Worm (Caenorhabditis elegans): ENCODE measurements around the gene Y38H6C.16.
"Not testable (repeated sequence)": the region's sequence is repeated elsewhere in the genome, so short reads cannot be mapped to it uniquely, and the experiment has no call there.

The Y38H6C.16 gene

ce11 chrV:20513661-20514060 is 25.5 kb downstream of the Y38H6C.16 start, which contains the start of gene Y38H6C.8:
Gene Y38H6C.8 (plus strand): TSS chrV:20513961.
- not testable (repeated sequence) for TF ChIP-seq ztf-18 (tag; optimal IDR thresholded peaks at IDR 0.05); F57A8.1 (GFP tag; optimal IDR thresholded peaks at IDR 0.05); nhr-80 (tag; optimal IDR thresholded peaks at IDR 0.05)

- TF ChIP-seq zfh-2 (GFP tag; conservative IDR thresholded peaks at IDR 0.05) (peak; percentile 56; the same call in 1 of the 2 replicates), nhr-120 (GFP tag; IDR thresholded peaks at IDR 0.05) (0 out of 2 replicates have a peak, but pooled peaks have one; percentile 46), nhr-179 (tag; optimal IDR thresholded peaks at IDR 0.05) (no peak)
These were observed 29.7 kb downstream of the Y38H6C.16 start for ce11 chrV:20509427-20509826.

- TF ChIP-seq nhr-120 (GFP tag; IDR thresholded peaks at IDR 0.05), result no peak
- TF ChIP-seq chd-7 (tag; optimal IDR thresholded peaks at IDR 0.05), result no peak
- no peak for TF ChIP-seq unc-62 (GFP tag; optimal IDR thresholded peaks at IDR 0.05)
- TF ChIP-seq madf-6 (GFP tag; IDR thresholded peaks at IDR 0.05), result no peak
- no peak for TF ChIP-seq D2030.7 (GFP tag; IDR thresholded peaks at IDR 0.05)
- peak; percentile 21; the same call in 1 of the 2 replicates for TF ChIP-seq egrh-3 (GFP tag; IDR thresholded peaks at IDR 0.05)
- no peak for TF ChIP-seq nhr-80 (tag; optimal IDR thresholded peaks at IDR 0.05)
- TF ChIP-seq lin-35 (GFP tag; optimal IDR thresholded peaks at IDR 0.05), result no peak
- no peak for TF ChIP-seq ztf-22 (GFP tag; optimal IDR thresholded peaks at IDR 0.05)
- TF ChIP-seq F55B11.4 (tag; optimal IDR thresholded peaks at IDR 0.05; ENCODE audit: borderline replicate concordance, insufficient read depth), result no peak
- no peak for TF ChIP-seq ztf-25 (GFP tag; IDR thresholded peaks at IDR 0.05)
- peak; percentile 67; the same call in 1 of the 2 replicates for TF ChIP-seq zfh-2 (GFP tag; conservative IDR thresholded peaks at IDR 0.05)
- no peak for TF ChIP-seq sea-2 (GFP tag; IDR thresholded peaks at IDR 0.05)
- no peak for TF ChIP-seq Y53F4B.3 (GFP tag; IDR thresholded peaks at IDR 0.05)
- no peak for TF ChIP-seq F22D6.2 (tag; optimal IDR thresholded peaks at IDR 0.05)
- TF ChIP-seq aptf-3 (GFP tag; IDR thresholded peaks at IDR 0.05), result no peak
- TF ChIP-seq ceh-79 (tag; optimal IDR thresholded peaks at IDR 0.05), result no peak
These were observed 32.6 kb downstream of the Y38H6C.16 start for ce11 chrV:20506542-20506941.

- TF ChIP-seq nhr-90 (tag; optimal IDR thresholded peaks at IDR 0.05) (no peak), F23B12.7 (tag; optimal IDR thresholded peaks at IDR 0.05; ENCODE audit: insufficient read depth) (no peak), Y95B8A.8 (GFP tag; IDR thresholded peaks at IDR 0.05) (no peak), nhr-80 (tag; optimal IDR thresholded peaks at IDR 0.05) (no peak), zim-3 (tag; optimal IDR thresholded peaks at IDR 0.05) (no peak), K12H6.12 (tag; optimal IDR thresholded peaks at IDR 0.05) (no peak)
These were observed 34.1 kb downstream of the Y38H6C.16 start, which contains the start of gene Y38H6C.4 for ce11 chrV:20504997-20505396. Gene Y38H6C.4 (minus strand): TSS chrV:20505097.

ce11 chrV:20500405-20500804 is 38.7 kb downstream of the Y38H6C.16 start, which contains the start of gene dct-14:
Gene dct-14 (minus strand): TSS chrV:20500505.
- TF ChIP-seq dpl-1 (GFP tag; optimal IDR thresholded peaks at IDR 0.05) (no peak), ccch-3 (GFP tag; optimal IDR thresholded peaks at IDR 0.05) (no peak), B0019.2 (GFP tag; conservative IDR thresholded peaks at IDR 0.05) (no peak), tbx-9 (tag; optimal IDR thresholded peaks at IDR 0.05; ENCODE audit: borderline replicate concordance) (no peak), ets-4 (GFP tag; optimal IDR thresholded peaks at IDR 0.05) (no peak), C17E4.6 (GFP tag; IDR thresholded peaks at IDR 0.05) (no peak), him-1 (tag; optimal IDR thresholded peaks at IDR 0.05) (no peak), bed-2 (GFP tag; IDR thresholded peaks at IDR 0.05) (no peak), lin-35 (GFP tag; optimal IDR thresholded peaks at IDR 0.05) (no peak)

Measured in whole organism, young adult.